Fruit fly (Drosophila melanogaster) whole organism, embryonic: ENCODE data around the gene Dis3l2.
A peak's percentile ranks its signal among the peaks of the same experiment; 100 is the strongest.

Source experiments
- ATbp ChIP-seq: fragments of 200-800 bp; sonication (Bioruptor generic); optimal IDR thresholded peaks from 2 replicates; lab custom pipeline; 2017; ENCODE audit warnings: missing biosample characterization, mild to moderate bottlenecking, missing genetic modification characterization, missing genetic modification reagents
- B-H1 ChIP-seq: fragments of 200-800 bp; sonication (Bioruptor generic); IDR thresholded peaks from 3 replicates; pipeline ENCODE4 v1.3.6; 2022; ENCODE audit warnings: missing biosample characterization, missing genetic modification characterization
- BEAF-32 ChIP-seq: fragments of 200-800 bp; sonication (Bioruptor generic); optimal IDR thresholded peaks from 3 replicates; lab custom pipeline; 2017; ENCODE audit warnings: missing biosample characterization, missing genetic modification characterization, mild to moderate bottlenecking, moderate library complexity, missing genetic modification reagents
- CG10431 ChIP-seq: fragments of 200-800 bp; sonication (Bioruptor generic); optimal IDR thresholded peaks from 3 replicates; lab custom pipeline; 2018; ENCODE audit warnings: missing biosample characterization, mild to moderate bottlenecking, missing genetic modification characterization
- CG11504 ChIP-seq: fragments of 200-800 bp; sonication (Bioruptor generic); optimal IDR thresholded peaks from 3 replicates; lab custom pipeline; 2019; ENCODE audit warnings: missing biosample characterization, mild to moderate bottlenecking, missing genetic modification characterization, moderate library complexity
- CG11695 ChIP-seq: fragments of 200-800 bp; sonication (Bioruptor generic); IDR thresholded peaks from 3 replicates; pipeline ENCODE4 v1.3.6; 2022; ENCODE audit warnings: missing biosample characterization, missing genetic modification characterization
- CG11696 ChIP-seq: fragments of 200-800 bp; sonication (Bioruptor generic); IDR thresholded peaks from 2 replicates; pipeline ENCODE4 v1.3.6; 2022; ENCODE audit warnings: missing biosample characterization, missing genetic modification characterization
- CG12155 ChIP-seq: fragments of 200-800 bp; sonication (Bioruptor generic); optimal IDR thresholded peaks from 3 replicates; lab custom pipeline; 2016; ENCODE audit warnings: missing biosample characterization, missing genetic modification characterization
- CG12219 ChIP-seq: fragments of 200-800 bp; sonication (Bioruptor generic); optimal IDR thresholded peaks from 3 replicates; lab custom pipeline; 2018; ENCODE audit warnings: missing biosample characterization, mild to moderate bottlenecking, missing genetic modification characterization
- CG12659 ChIP-seq: fragments of 200-800 bp; sonication (Bioruptor generic); optimal IDR thresholded peaks from 3 replicates; lab custom pipeline; 2017; ENCODE audit warnings: mild to moderate bottlenecking, missing biosample characterization, missing genetic modification reagents, missing genetic modification characterization
- CG14441 ChIP-seq: fragments of 200-800 bp; sonication (Bioruptor generic); IDR thresholded peaks from 2 replicates; pipeline ENCODE4 v1.3.6; 2022; ENCODE audit warnings: missing biosample characterization, missing genetic modification characterization
- CG15514 ChIP-seq: fragments of 200-800 bp; sonication (Bioruptor generic); optimal IDR thresholded peaks from 3 replicates; lab custom pipeline; 2017; ENCODE audit warnings: missing biosample characterization, missing genetic modification characterization, mild to moderate bottlenecking, moderate library complexity, missing genetic modification reagents
- CG16779 ChIP-seq: fragments of 200-800 bp; sonication (Bioruptor generic); IDR thresholded peaks from 2 replicates; pipeline ENCODE4 v1.3.6; 2022; ENCODE audit warnings: missing biosample characterization, missing genetic modification characterization
- CG2120 ChIP-seq: fragments of 200-800 bp; sonication (Bioruptor generic); optimal IDR thresholded peaks from 3 replicates; lab custom pipeline; 2016; ENCODE audit warnings: missing biosample characterization, missing genetic modification characterization
- CG2202 ChIP-seq: fragments of 200-800 bp; sonication (Bioruptor generic); optimal IDR thresholded peaks from 2 replicates; lab custom pipeline; 2018; ENCODE audit warnings: missing biosample characterization, mild to moderate bottlenecking, missing genetic modification characterization
- CG2875 ChIP-seq: fragments of 200-800 bp; sonication (Bioruptor generic); optimal IDR thresholded peaks from 2 replicates; lab custom pipeline; 2017; ENCODE audit warnings: missing biosample characterization, mild to moderate bottlenecking, missing genetic modification characterization, missing genetic modification reagents
- CG3726 ChIP-seq: fragments of 200-800 bp; sonication (Bioruptor generic); IDR thresholded peaks from 3 replicates; pipeline ENCODE4, ENCODE4 v1.3.6; 2022; ENCODE audit warnings: missing biosample characterization, missing genetic modification characterization
- CG42726 ChIP-seq: fragments of 200-800 bp; sonication (Bioruptor generic); IDR thresholded peaks from 2 replicates; pipeline ENCODE4 v1.3.6; 2022; ENCODE audit warnings: missing biosample characterization, missing genetic modification characterization; ENCODE audit not compliant: partially characterized antibody
- CG4282 ChIP-seq: fragments of 200-800 bp; sonication (Bioruptor generic); optimal IDR thresholded peaks from 2 replicates; lab custom pipeline; 2016; ENCODE audit warnings: missing biosample characterization, missing genetic modification characterization
- CG43689 ChIP-seq: fragments of 200-800 bp; sonication (Bioruptor generic); IDR thresholded peaks from 2 replicates; pipeline ENCODE4 v1.3.6; 2022; ENCODE audit warnings: missing biosample characterization, missing genetic modification characterization
- CG4424 ChIP-seq: fragments of 200-800 bp; sonication (Bioruptor generic); optimal IDR thresholded peaks from 3 replicates; lab custom pipeline; 2016; ENCODE audit warnings: missing biosample characterization, missing genetic modification characterization
- CG6765 ChIP-seq: fragments of 200-800 bp; sonication (Bioruptor generic); optimal IDR thresholded peaks from 3 replicates; lab custom pipeline; 2017; ENCODE audit warnings: missing biosample characterization, mild to moderate bottlenecking, missing genetic modification characterization
- CG7271 ChIP-seq: fragments of 200-800 bp; sonication (Bioruptor generic); optimal IDR thresholded peaks from 2 replicates; lab custom pipeline; 2018; ENCODE audit warnings: missing biosample characterization, mild to moderate bottlenecking, missing genetic modification characterization, moderate library complexity
- CG7745 ChIP-seq: fragments of 200-800 bp; sonication (Bioruptor generic); optimal IDR thresholded peaks from 2 replicates; lab custom pipeline; 2018; ENCODE audit warnings: missing biosample characterization, mild to moderate bottlenecking, missing genetic modification characterization, moderate library complexity
- CG9437 ChIP-seq: fragments of 200-800 bp; sonication (Bioruptor generic); optimal IDR thresholded peaks from 2 replicates; lab custom pipeline; 2018; ENCODE audit warnings: missing biosample characterization, mild to moderate bottlenecking, missing genetic modification characterization
- Dip3 ChIP-seq: fragments of 200-800 bp; sonication (Bioruptor generic); optimal IDR thresholded peaks from 3 replicates; lab custom pipeline; 2016; ENCODE audit warnings: missing biosample characterization, missing genetic modification characterization
- HHEX ChIP-seq: fragments of 200-800 bp; sonication (Bioruptor generic); optimal IDR thresholded peaks from 3 replicates; lab custom pipeline; 2017; ENCODE audit warnings: missing biosample characterization, mild to moderate bottlenecking, missing genetic modification characterization, missing genetic modification reagents
- Hsf ChIP-seq: fragments of 200-800 bp; sonication (Bioruptor generic); optimal IDR thresholded peaks from 3 replicates; lab custom pipeline; 2016; ENCODE audit warnings: missing biosample characterization, missing genetic modification characterization
- Lhr ChIP-seq: fragments of 200-800 bp; sonication (Bioruptor generic); optimal IDR thresholded peaks from 3 replicates; lab custom pipeline; 2017; ENCODE audit warnings: mild to moderate bottlenecking, missing biosample characterization, missing genetic modification reagents, missing genetic modification characterization
- Ptx1 ChIP-seq: fragments of 200-800 bp; sonication (Bioruptor generic); IDR thresholded peaks from 2 replicates; pipeline ENCODE4 v1.3.6; 2022; ENCODE audit warnings: missing biosample characterization, missing genetic modification characterization
- Six4 ChIP-seq: fragments of 200-800 bp; sonication (Bioruptor generic); optimal IDR thresholded peaks from 2 replicates; lab custom pipeline; 2016; ENCODE audit warnings: missing biosample characterization, missing genetic modification characterization
- Taf1 ChIP-seq: fragments of 200-800 bp; sonication (Bioruptor generic); IDR thresholded peaks from 2 replicates; pipeline ENCODE4 v1.3.6; 2022; ENCODE audit warnings: missing biosample characterization, missing genetic modification characterization
- bab2 ChIP-seq: fragments of 200-800 bp; sonication (Bioruptor generic); optimal IDR thresholded peaks from 2 replicates; lab custom pipeline; 2016; ENCODE audit warnings: missing biosample characterization, missing genetic modification characterization
- corto ChIP-seq: fragments of 200-800 bp; sonication (Bioruptor generic); optimal IDR thresholded peaks from 2 replicates; lab custom pipeline; 2016; ENCODE audit warnings: missing biosample characterization, mild to moderate bottlenecking, missing genetic modification characterization, moderate library complexity
- emc ChIP-seq: fragments of 200-800 bp; sonication (Bioruptor generic); optimal IDR thresholded peaks from 2 replicates; lab custom pipeline; 2016; ENCODE audit warnings: missing biosample characterization, missing genetic modification characterization
- gfzf ChIP-seq: fragments of 200-800 bp; sonication (Bioruptor generic); optimal IDR thresholded peaks from 2 replicates; lab custom pipeline; 2016; ENCODE audit warnings: missing biosample characterization, mild to moderate bottlenecking, missing genetic modification characterization, moderate library complexity
- gt ChIP-seq: fragments of 200-800 bp; sonication (Bioruptor generic); IDR thresholded peaks from 2 replicates; pipeline ENCODE4 v1.3.6; 2022; ENCODE audit warnings: missing biosample characterization, missing genetic modification characterization
- h ChIP-seq: fragments of >200 bp; optimal IDR thresholded peaks from 2 replicates; lab custom pipeline; 2017
- ind ChIP-seq: fragments of 200-800 bp; sonication (Bioruptor generic); optimal IDR thresholded peaks from 3 replicates; lab custom pipeline; 2016; ENCODE audit warnings: missing biosample characterization, missing genetic modification characterization
- jing ChIP-seq: fragments of 200-800 bp; sonication (Bioruptor generic); optimal IDR thresholded peaks from 2 replicates; lab custom pipeline; 2018; ENCODE audit warnings: missing biosample characterization, mild to moderate bottlenecking, missing genetic modification characterization
- lbe ChIP-seq: fragments of 200-800 bp; sonication (Bioruptor generic); optimal IDR thresholded peaks from 2 replicates; lab custom pipeline; 2016; ENCODE audit warnings: missing biosample characterization, mild to moderate bottlenecking, missing genetic modification characterization
- lmd ChIP-seq: fragments of 200-800 bp; sonication (Bioruptor generic); IDR thresholded peaks from 2 replicates; pipeline ENCODE4 v1.3.6; 2022; ENCODE audit warnings: missing biosample characterization, missing genetic modification characterization
- otp ChIP-seq: fragments of 200-800 bp; sonication (Bioruptor generic); IDR thresholded peaks from 3 replicates; pipeline ENCODE4, ENCODE4 v1.3.6; 2022; ENCODE audit warnings: missing biosample characterization, missing genetic modification characterization
- pita ChIP-seq: fragments of 200-800 bp; sonication (Bioruptor generic); optimal IDR thresholded peaks from 2 replicates; lab custom pipeline; 2017; ENCODE audit warnings: missing biosample characterization, mild to moderate bottlenecking, missing genetic modification characterization
- row ChIP-seq: fragments of 200-800 bp; sonication (Bioruptor generic); IDR thresholded peaks from 3 replicates; pipeline ENCODE4 v1.3.6; 2022; ENCODE audit warnings: missing biosample characterization, missing genetic modification characterization
- seq ChIP-seq: fragments of 200-800 bp; sonication (Bioruptor generic); IDR thresholded peaks from 2 replicates; pipeline ENCODE4 v1.3.6; 2022; ENCODE audit warnings: missing biosample characterization, missing genetic modification characterization
- slbo ChIP-seq: fragments of 200-800 bp; sonication (Bioruptor generic); IDR thresholded peaks from 2 replicates; pipeline ENCODE4 v1.3.6; 2022; ENCODE audit warnings: missing biosample characterization, missing genetic modification characterization
- so ChIP-seq: fragments of 200-800 bp; sonication (Bioruptor generic); IDR thresholded peaks from 3 replicates; pipeline ENCODE4 v1.3.6; 2022; ENCODE audit warnings: missing biosample characterization, missing genetic modification characterization
- vfl ChIP-seq: fragments of 200-800 bp; sonication (Bioruptor generic); optimal IDR thresholded peaks from 2 replicates; lab custom pipeline; 2016; ENCODE audit warnings: missing biosample characterization, missing genetic modification characterization
- zen2 ChIP-seq: fragments of 200-800 bp; sonication (Bioruptor generic); IDR thresholded peaks from 3 replicates; pipeline ENCODE4 v1.3.6; 2022; ENCODE audit warnings: missing biosample characterization, missing genetic modification characterization; ENCODE audit not compliant: partially characterized antibody
- zfh2 ChIP-seq: fragments of 200-800 bp; sonication (Bioruptor generic); optimal IDR thresholded peaks from 2 replicates; lab custom pipeline; 2016; ENCODE audit warnings: missing biosample characterization, missing genetic modification characterization

The Dis3l2 gene

dm6 chr3L:199050-199745 is 13.3 kb upstream of the Dis3l2 start (continued):
- TF ChIP-seq CG43689: no peak
- no peak for TF ChIP-seq CG2202
- peak; percentile 24; the same call in 2 of the 3 replicates for TF ChIP-seq row (GFP tag; lab: Robert Waterston, UW)
- no peak for TF ChIP-seq CG2120
- TF ChIP-seq ATbp: peak; percentile 24
- TF ChIP-seq BEAF-32: no peak
- TF ChIP-seq slbo (GFP tag; lab: Robert Waterston, UW): peak; percentile 62
- no peak for TF ChIP-seq lbe
- no peak for TF ChIP-seq CG11696 (GFP tag; lab: Robert Waterston, UW)
- TF ChIP-seq so (GFP tag; lab: Robert Waterston, UW): no peak
- TF ChIP-seq lmd (GFP tag; lab: Robert Waterston, UW): no peak
- no peak for TF ChIP-seq HHEX
- peak; percentile 42 for TF ChIP-seq CG10431 (GFP tag; lab: Kevin White, UChicago)
- no peak for TF ChIP-seq jing (GFP tag; lab: Kevin White, UChicago)
- TF ChIP-seq pita (GFP tag; lab: Kevin White, UChicago): no peak
- TF ChIP-seq CG14441 (GFP tag; lab: Robert Waterston, UW): no peak
- 0 out of 2 replicates have a peak, but pooled peaks have one; percentile 32 for TF ChIP-seq seq (GFP tag; lab: Robert Waterston, UW)
- TF ChIP-seq ind (GFP tag; lab: Kevin White, UChicago): no peak
- peak; percentile 93 for TF ChIP-seq CG12659 (GFP tag; lab: Kevin White, UChicago)
- TF ChIP-seq emc (GFP tag; lab: Kevin White, UChicago): no peak
- TF ChIP-seq gfzf (GFP tag; lab: Kevin White, UChicago): peak; percentile 2
- no peak for TF ChIP-seq Lhr (GFP tag; lab: Kevin White, UChicago)
- TF ChIP-seq CG7745: no peak
- TF ChIP-seq gt (GFP tag; lab: Robert Waterston, UW): no peak
- no peak for TF ChIP-seq Dip3 (GFP tag; lab: Kevin White, UChicago)
- no peak for TF ChIP-seq CG4282 (GFP tag; lab: Kevin White, UChicago)
- peak; percentile 11 for TF ChIP-seq Hsf (GFP tag; lab: Kevin White, UChicago)
- peak; percentile 25 for TF ChIP-seq CG15514
- no peak for TF ChIP-seq CG12219 (GFP tag; lab: Kevin White, UChicago)
- TF ChIP-seq CG7271 (tag; lab: Kevin White, UChicago): no peak
- TF ChIP-seq CG9437 (GFP tag; lab: Kevin White, UChicago): no peak
- TF ChIP-seq corto (GFP tag; lab: Kevin White, UChicago): no peak
- TF ChIP-seq zen2 (GFP tag; lab: Robert Waterston, UW): peak; percentile 41; the same call in 1 of the 3 replicates
- no peak for TF ChIP-seq h (lab: Kevin White, UChicago)
- no peak for TF ChIP-seq CG11504 (tag; lab: Kevin White, UChicago)
- peak; percentile 42; the same call in 1 of the 3 replicates for TF ChIP-seq CG11695 (GFP tag; lab: Robert Waterston, UW)
- no peak for TF ChIP-seq CG6765 (GFP tag; lab: Kevin White, UChicago)
- no peak for TF ChIP-seq Six4
- TF ChIP-seq B-H1 (GFP tag; lab: Robert Waterston, UW): no peak
- no peak for TF ChIP-seq CG16779
- TF ChIP-seq vfl (GFP tag; lab: Kevin White, UChicago): no peak
- TF ChIP-seq CG2875 (GFP tag; lab: Kevin White, UChicago): peak; percentile 18
- TF ChIP-seq CG4424 (GFP tag; lab: Kevin White, UChicago): no peak
- TF ChIP-seq bab2: no peak
- no peak for TF ChIP-seq Taf1
- peak; percentile 45 for TF ChIP-seq Ptx1
- peak; percentile 78; the same call in 1 of the 2 replicates for TF ChIP-seq CG42726
- TF ChIP-seq zfh2: peak; percentile 25
- TF ChIP-seq CG12155 (GFP tag; lab: Kevin White, UChicago): no peak
- TF ChIP-seq CG3726 (GFP tag; lab: Robert Waterston, UW): no peak
- no peak for TF ChIP-seq otp
